Worm (Caenorhabditis elegans): ENCODE results near the gene alh-8.

alh-8 gene

DNA sequence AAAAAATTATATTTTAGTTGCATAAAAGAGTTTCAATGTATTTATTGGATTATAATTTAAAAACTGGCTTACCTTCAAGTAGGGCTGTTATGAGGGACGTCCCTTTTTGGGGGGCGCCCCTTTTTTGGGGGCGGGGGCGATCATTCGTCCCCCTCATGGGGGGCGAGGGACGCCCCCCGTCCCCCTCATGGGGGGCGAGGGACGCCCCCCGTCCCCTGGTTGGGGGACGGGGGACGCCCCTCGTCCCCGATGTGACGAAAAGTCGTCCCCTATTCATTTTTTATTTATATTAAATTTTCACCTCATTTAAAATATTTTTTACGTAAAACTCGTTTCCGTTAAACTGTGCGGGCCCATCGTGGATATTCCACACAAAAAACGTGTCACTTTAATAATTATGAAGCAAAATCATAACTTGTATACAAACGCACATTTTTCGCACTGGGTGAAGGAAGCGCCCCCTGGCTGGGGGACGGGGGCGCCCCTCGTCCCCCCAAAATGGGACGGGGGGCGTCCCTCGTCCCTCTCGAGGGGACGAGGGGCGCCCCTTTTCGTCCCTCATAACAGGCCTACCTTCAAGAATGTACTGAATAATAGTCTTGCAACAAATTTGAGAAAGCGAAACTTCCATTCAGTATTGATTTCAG lies 36.8 kb downstream of the alh-8 start:
- TF ChIP-seq efl-1 (optimal IDR thresholded peaks at IDR 0.05) (no peak), efl-1 (GFP tag; optimal IDR thresholded peaks at IDR 0.05 in 1 of 2) (no peak), ceh-8 (GFP tag; optimal IDR thresholded peaks at IDR 0.05) (peak; percentile 75)

ce11 chrII:11766472-11766871 lies 37.6 kb downstream of the alh-8 start, which contains the start of gene F44E5.2:
Gene F44E5.2 (plus strand): TSS chrII:11766772.
- TF ChIP-seq nhr-20 (tag; optimal IDR thresholded peaks at IDR 0.05) (no peak), alr-1 (tag; optimal IDR thresholded peaks at IDR 0.05; ENCODE audit: borderline replicate concordance) (no peak), egl-13 (tag; optimal IDR thresholded peaks at IDR 0.05) (no peak), fkh-8 (tag; optimal IDR thresholded peaks at IDR 0.05) (no peak), ztf-11 (tag; optimal IDR thresholded peaks at IDR 0.05) (no peak), lin-15B (tag; optimal IDR thresholded peaks at IDR 0.05) (no peak), tbx-2 (tag; optimal IDR thresholded peaks at IDR 0.05) (no peak)

ce11 chrII:11772364-11772763 lies 43.5 kb downstream of the alh-8 start, which contains the start of gene F44E5.15:
Gene F44E5.15 (plus strand): TSS chrII:11772664.
- TF ChIP-seq lin-39 (tag; optimal IDR thresholded peaks at IDR 0.05) (no peak), mef-2 (tag; optimal IDR thresholded peaks at IDR 0.05) (no peak), efl-1 (optimal IDR thresholded peaks at IDR 0.05) (no peak), efl-1 (GFP tag; optimal IDR thresholded peaks at IDR 0.05 in 1 of 2) (peak in 1 of 2 experiments; percentile 76), nhr-11 (tag; optimal IDR thresholded peaks at IDR 0.05) (no peak)

- no peak for TF ChIP-seq lsy-2 (tag; optimal IDR thresholded peaks at IDR 0.05)
- no peak for TF ChIP-seq efl-1 (optimal IDR thresholded peaks at IDR 0.05)
- TF ChIP-seq efl-1 (GFP tag; optimal IDR thresholded peaks at IDR 0.05 in 1 of 2): peak in 1 of 2 experiments; percentile 92
- peak; percentile 18 for TF ChIP-seq nhr-85 (tag)
These were observed 45.4 kb downstream of the alh-8 start, which contains the start of gene F44E5.1 for ce11 chrII:11774218-11774617. Gene F44E5.1 (minus strand): TSS chrII:11774559.

ce11 chrII:11777893-11778480 lies 49.1 kb downstream of the alh-8 start, which contains the start of the genes patr-1 and dna-2:
Gene patr-1 (minus strand): TSS chrII:11777943.
Gene dna-2 (plus strand): TSS chrII:11778430.
- TF ChIP-seq elt-2 (tag; optimal IDR thresholded peaks at IDR 0.05) (no peak), C34B4.2 (tag; optimal IDR thresholded peaks at IDR 0.05) (no peak), mdl-1 (tag; optimal IDR thresholded peaks at IDR 0.05) (peak in 1 of 2 experiments; percentile 71), ama-1 (optimal IDR thresholded peaks at IDR 0.05) (no peak), snu-23 (GFP tag; optimal IDR thresholded peaks at IDR 0.05) (peak; percentile 55), nhr-19 (GFP tag; conservative IDR thresholded peaks at IDR 0.05) (peak; percentile 58), ceh-88 (GFP tag; IDR thresholded peaks at IDR 0.05) (no peak), ceh-82 (tag; optimal IDR thresholded peaks at IDR 0.05) (peak in 2 of 3 experiments; percentile 60 to 79), hlh-4 (tag; optimal IDR thresholded peaks at IDR 0.05) (no peak), nhr-11 (tag; optimal IDR thresholded peaks at IDR 0.05) (no peak), ceh-90 (tag; optimal IDR thresholded peaks at IDR 0.05) (no peak), hpl-2 (GFP tag; optimal IDR thresholded peaks at IDR 0.05) (no peak), F16B12.6 (tag; optimal IDR thresholded peaks at IDR 0.05) (peak; percentile 37), efl-3 (GFP tag; optimal IDR thresholded peaks at IDR 0.05) (no peak), nhr-47 (tag; optimal IDR thresholded peaks at IDR 0.05) (no peak), grh-1 (GFP tag; IDR thresholded peaks at IDR 0.05) (peak; percentile 36; the same call in 1 of the 2 replicates), Y116A8C.19 (tag; optimal IDR thresholded peaks at IDR 0.05; ENCODE audit: borderline replicate concordance) (no peak), tlp-1 (tag; optimal IDR thresholded peaks at IDR 0.05) (no peak), lir-3 (tag; optimal IDR thresholded peaks at IDR 0.05; ENCODE audit: poor library complexity) (no peak), pqm-1 (tag; optimal IDR thresholded peaks at IDR 0.05) (no peak), swsn-7 (tag; optimal IDR thresholded peaks at IDR 0.05) (peak; percentile 36), rnt-1 (tag; optimal IDR thresholded peaks at IDR 0.05) (peak; percentile 79), blmp-1 (tag; optimal IDR thresholded peaks at IDR 0.05) (peak; percentile 52), nhr-237 (tag; optimal IDR thresholded peaks at IDR 0.05) (no peak), fkh-8 (tag; optimal IDR thresholded peaks at IDR 0.05) (peak; percentile 21), lin-15B (tag; optimal IDR thresholded peaks at IDR 0.05) (peak; percentile 31), unc-62 (GFP tag; optimal IDR thresholded peaks at IDR 0.05) (no peak), nhr-84 (tag; optimal IDR thresholded peaks at IDR 0.05) (no peak), fkh-4 (tag; optimal IDR thresholded peaks at IDR 0.05; ENCODE audit: borderline replicate concordance) (no peak), mef-2 (tag; optimal IDR thresholded peaks at IDR 0.05) (peak; percentile 25), jun-1 (tag; optimal IDR thresholded peaks at IDR 0.05) (no peak), efl-1 (optimal IDR thresholded peaks at IDR 0.05) (peak; percentile 81 to 93), efl-1 (GFP tag; optimal IDR thresholded peaks at IDR 0.05 in 1 of 2) (peak; percentile 92 to 99)
